Worm (Caenorhabditis elegans): ENCODE data around the gene ragc-1.

The ragc-1 gene

ce11 chrIV:11604909-11605308, at the start of gene ragc-1, which contains the start of gene Y24F12A.1:
Gene ragc-1 (minus strand): TSS chrIV:11604933.
Gene Y24F12A.1 (plus strand): TSS chrIV:11605254.
- TF ChIP-seq lin-11 (tag; optimal IDR thresholded peaks at IDR 0.05) (no peak), nfya-1 (tag; optimal IDR thresholded peaks at IDR 0.05) (peak; percentile 23), dve-1 (tag; optimal IDR thresholded peaks at IDR 0.05) (no peak), ceh-19 (GFP tag; optimal IDR thresholded peaks at IDR 0.05) (peak; percentile 2), odd-2 (tag; optimal IDR thresholded peaks at IDR 0.05) (no peak), unc-55 (GFP tag; optimal IDR thresholded peaks at IDR 0.05) (no peak), fkh-6 (tag; optimal IDR thresholded peaks at IDR 0.05) (no peak), pha-4 (tag; optimal IDR thresholded peaks at IDR 0.05) (no peak), C38D4.7 (GFP tag; optimal IDR thresholded peaks at IDR 0.05) (peak; percentile 21), Y22D7AL.16 (tag; optimal IDR thresholded peaks at IDR 0.05) (no peak), lim-6 (tag; optimal IDR thresholded peaks at IDR 0.05) (peak; percentile 6), sox-2 (GFP tag; IDR thresholded peaks at IDR 0.05) (no peak), eyg-1 (tag; optimal IDR thresholded peaks at IDR 0.05) (no peak), sdc-2 (tag; optimal IDR thresholded peaks at IDR 0.05) (no peak), zip-5 (tag; optimal IDR thresholded peaks at IDR 0.05) (no peak), ahr-1 (tag; optimal IDR thresholded peaks at IDR 0.05) (no peak), pat-9 (tag; optimal IDR thresholded peaks at IDR 0.05) (peak; percentile 19), ceh-30 (tag; optimal IDR thresholded peaks at IDR 0.05) (no peak), pax-1 (tag; optimal IDR thresholded peaks at IDR 0.05) (no peak), syd-9 (tag; optimal IDR thresholded peaks at IDR 0.05) (no peak), ceh-31 (tag; optimal IDR thresholded peaks at IDR 0.05) (peak; percentile 54), K09A11.1 (tag; optimal IDR thresholded peaks at IDR 0.05; ENCODE audit: insufficient read depth) (peak; percentile 79), pros-1 (tag; optimal IDR thresholded peaks at IDR 0.05) (no peak), fax-1 (tag; optimal IDR thresholded peaks at IDR 0.05) (no peak), ceh-22 (tag; optimal IDR thresholded peaks at IDR 0.05) (no peak), ztf-16 (tag; optimal IDR thresholded peaks at IDR 0.05) (no peak), tbx-2 (tag; optimal IDR thresholded peaks at IDR 0.05) (peak; percentile 72), unc-42 (tag; optimal IDR thresholded peaks at IDR 0.05) (peak; percentile 10), ceh-6 (GFP tag; optimal IDR thresholded peaks at IDR 0.05) (peak; percentile 36), F13H6.1 (tag; optimal IDR thresholded peaks at IDR 0.05) (no peak), elt-2 (tag; optimal IDR thresholded peaks at IDR 0.05) (peak; percentile 66), nhr-11 (tag; optimal IDR thresholded peaks at IDR 0.05) (no peak), pha-2 (tag; optimal IDR thresholded peaks at IDR 0.05) (peak; percentile 4), ceh-14 (tag; optimal IDR thresholded peaks at IDR 0.05) (peak; percentile 86), T23F11.4 (GFP tag; optimal IDR thresholded peaks at IDR 0.05) (no peak), rnt-1 (tag; optimal IDR thresholded peaks at IDR 0.05) (no peak), npax-4 (tag; optimal IDR thresholded peaks at IDR 0.05) (no peak), ceh-2 (tag; optimal IDR thresholded peaks at IDR 0.05) (peak; percentile 60), ets-4 (tag; optimal IDR thresholded peaks at IDR 0.05) (no peak), sox-4 (tag; optimal IDR thresholded peaks at IDR 0.05) (no peak), hlh-13 (GFP tag; optimal IDR thresholded peaks at IDR 0.05) (no peak), ttx-3 (tag; optimal IDR thresholded peaks at IDR 0.05) (peak; percentile 70), K02D7.2 (tag; optimal IDR thresholded peaks at IDR 0.05) (no peak), hlh-15 (tag; optimal IDR thresholded peaks at IDR 0.05) (no peak), ama-1 (optimal IDR thresholded peaks at IDR 0.05) (no peak), hlh-30 (tag; optimal IDR thresholded peaks at IDR 0.05; ENCODE audit: insufficient read depth) (peak; percentile 47), unc-86 (tag; optimal IDR thresholded peaks at IDR 0.05) (peak; percentile 38)

Data from whole organism, late embryonic.